Worm (Caenorhabditis elegans): ENCODE data around the gene zhp-4.

The zhp-4 gene

DNA sequence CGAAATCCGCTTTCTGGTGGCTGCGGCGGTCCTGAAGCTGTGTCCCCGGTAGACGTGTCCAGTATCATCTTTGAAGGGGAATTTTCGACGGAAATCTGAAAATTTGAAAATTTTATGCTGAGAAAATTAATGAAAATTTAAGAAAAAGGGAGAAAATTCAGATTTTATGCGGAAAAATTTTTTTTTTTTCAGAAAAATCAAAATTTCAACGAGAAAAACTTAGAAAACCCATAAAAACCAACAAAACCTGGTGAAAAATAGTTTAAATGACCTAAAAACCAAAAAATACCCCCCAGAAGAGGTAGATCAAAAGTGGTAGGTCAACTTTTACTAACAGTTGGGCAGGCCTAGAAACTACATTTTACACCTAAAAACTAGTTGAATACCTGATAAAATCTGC lies 31.9 kb upstream of the zhp-4 start, which contains the start of gene Y39B6A.10:
Gene Y39B6A.10 (minus strand): TSS at position 101 of the 400 bp plus-strand sequence.
- TF ChIP-seq drap-1 (GFP tag; optimal IDR thresholded peaks at IDR 0.05) (no peak), ceh-39 (tag; optimal IDR thresholded peaks at IDR 0.05) (no peak), nhr-237 (tag; optimal IDR thresholded peaks at IDR 0.05) (no peak), unc-39 (tag; optimal IDR thresholded peaks at IDR 0.05) (no peak), nhr-76 (tag; optimal IDR thresholded peaks at IDR 0.05) (no peak), zip-8 (tag; optimal IDR thresholded peaks at IDR 0.05) (no peak), ceh-83 (GFP tag; optimal IDR thresholded peaks at IDR 0.05) (no peak), elt-3 (tag; optimal IDR thresholded peaks at IDR 0.05) (no peak), ces-1 (GFP tag; optimal IDR thresholded peaks at IDR 0.05) (no peak), elt-1 (tag; optimal IDR thresholded peaks at IDR 0.05; ENCODE audit: borderline replicate concordance, insufficient read depth) (no peak), M03D4.4 (tag; optimal IDR thresholded peaks at IDR 0.05) (no peak), lsy-2 (tag; optimal IDR thresholded peaks at IDR 0.05) (no peak), pha-4 (tag; optimal IDR thresholded peaks at IDR 0.05) (no peak), blmp-1 (tag; optimal IDR thresholded peaks at IDR 0.05) (no peak), hlh-1 (tag; optimal IDR thresholded peaks at IDR 0.05) (no peak), ham-2 (GFP tag; optimal IDR thresholded peaks at IDR 0.05) (no peak), nhr-28 (tag; optimal IDR thresholded peaks at IDR 0.05) (no peak), ceh-43 (GFP tag; optimal IDR thresholded peaks at IDR 0.05) (no peak), unc-120 (tag; optimal IDR thresholded peaks at IDR 0.05; ENCODE audit: poor library complexity, severe bottlenecking) (no peak)

DNA sequence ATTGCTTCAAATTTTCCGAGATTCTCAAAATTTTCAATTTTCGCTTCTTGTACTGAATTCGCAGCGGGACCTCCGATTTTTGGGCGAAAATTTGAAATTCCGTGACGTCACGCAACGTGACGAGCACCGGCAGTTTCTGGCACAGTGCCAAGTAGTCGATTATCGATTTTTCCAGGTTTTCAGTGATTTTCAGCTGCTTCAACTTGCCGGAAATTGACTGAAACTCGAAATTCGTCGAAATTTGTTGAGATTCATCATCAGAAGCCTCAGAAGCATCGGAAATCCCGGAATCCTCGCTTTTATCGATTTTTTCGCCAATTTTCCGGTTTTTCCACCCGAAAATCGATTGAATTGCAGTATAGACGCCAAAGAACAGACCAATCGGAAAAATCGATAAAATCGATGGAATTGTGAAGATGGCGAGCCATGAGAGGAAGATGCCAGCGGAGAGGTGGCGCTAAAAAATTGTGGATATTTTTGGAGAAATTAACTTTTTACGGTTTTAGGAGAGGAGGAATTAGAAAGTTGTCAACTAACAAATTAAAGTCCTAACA lies 30.3 kb upstream of the zhp-4 start:
- TF ChIP-seq elt-3 (tag; optimal IDR thresholded peaks at IDR 0.05) (no peak), flh-1 (GFP tag; optimal IDR thresholded peaks at IDR 0.05) (no peak), ceh-83 (GFP tag; optimal IDR thresholded peaks at IDR 0.05) (no peak), tbx-8 (GFP tag; optimal IDR thresholded peaks at IDR 0.05) (no peak), ham-2 (GFP tag; optimal IDR thresholded peaks at IDR 0.05) (no peak), nhr-237 (tag; optimal IDR thresholded peaks at IDR 0.05) (no peak), nhr-2 (tag; optimal IDR thresholded peaks at IDR 0.05) (no peak), nhr-12 (tag; optimal IDR thresholded peaks at IDR 0.05) (no peak), hlh-1 (tag; optimal IDR thresholded peaks at IDR 0.05) (no peak), unc-39 (tag; optimal IDR thresholded peaks at IDR 0.05) (no peak)

DNA sequence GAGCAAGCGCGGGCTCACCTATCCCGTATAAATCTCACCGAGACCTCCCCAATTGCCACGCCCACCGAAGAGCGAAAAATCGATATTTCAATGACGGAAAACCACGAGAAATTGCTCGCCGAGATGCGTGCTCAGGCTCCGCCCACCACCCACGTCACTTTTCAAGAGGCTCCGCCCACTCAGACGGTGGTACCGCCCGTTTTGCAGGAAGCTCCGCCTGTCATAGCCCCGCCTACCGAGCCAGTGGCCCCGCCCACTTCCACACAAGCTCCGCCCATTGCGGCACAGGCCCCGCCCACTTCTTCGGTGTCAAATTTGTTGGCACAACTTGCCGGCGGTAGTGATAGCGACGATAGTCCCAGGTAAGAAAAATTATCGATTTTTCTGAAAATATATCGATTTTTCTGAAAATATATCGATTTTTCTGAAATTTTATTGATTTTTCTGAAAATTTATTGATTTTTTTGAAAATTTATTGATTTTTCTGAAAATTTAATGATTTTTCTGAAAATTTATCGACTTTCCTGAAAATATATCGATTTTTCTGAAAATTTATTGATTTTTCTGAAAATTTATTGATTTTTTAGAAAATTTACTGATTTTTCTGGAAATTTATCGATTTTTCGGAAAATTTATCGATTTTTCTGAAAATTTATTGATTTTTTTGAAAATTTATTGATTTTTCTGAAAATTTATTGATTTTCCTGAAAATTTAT lies 28.1 kb upstream of the zhp-4 start:
- no peak for TF ChIP-seq M03D4.4 (tag; optimal IDR thresholded peaks at IDR 0.05)
- TF ChIP-seq unc-39 (tag; optimal IDR thresholded peaks at IDR 0.05): no peak
- TF ChIP-seq lsy-2 (tag; optimal IDR thresholded peaks at IDR 0.05): no peak
- no peak for TF ChIP-seq unc-120 (tag; optimal IDR thresholded peaks at IDR 0.05; ENCODE audit: poor library complexity, severe bottlenecking)
- no peak for TF ChIP-seq mls-2 (tag; optimal IDR thresholded peaks at IDR 0.05)
- TF ChIP-seq pha-4 (tag; optimal IDR thresholded peaks at IDR 0.05): no peak
- TF ChIP-seq lin-13 (tag; optimal IDR thresholded peaks at IDR 0.05): no peak
- no peak for TF ChIP-seq ceh-83 (GFP tag; optimal IDR thresholded peaks at IDR 0.05)
- no peak for TF ChIP-seq flh-1 (GFP tag; optimal IDR thresholded peaks at IDR 0.05)
- no peak for TF ChIP-seq cnd-1 (tag; optimal IDR thresholded peaks at IDR 0.05)

DNA sequence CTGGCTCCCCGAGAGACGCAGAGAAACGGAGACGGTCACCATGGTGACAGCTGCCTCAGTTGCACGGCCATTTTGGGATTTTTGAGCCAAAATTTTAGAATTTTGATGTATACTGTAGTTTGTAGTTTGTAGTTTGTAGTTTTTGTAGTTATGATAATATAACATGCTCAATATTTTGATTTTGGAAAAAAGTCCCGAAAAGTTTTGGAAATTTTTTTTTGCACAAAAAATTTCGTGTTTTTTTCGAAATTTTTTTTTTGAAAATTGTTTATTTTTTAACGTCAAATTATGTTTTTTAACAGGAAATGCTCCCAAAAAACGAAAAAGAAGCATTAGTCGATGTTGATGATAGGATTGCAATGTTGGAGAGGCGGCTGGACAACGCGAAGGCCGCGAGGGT lies 25.6 kb upstream of the zhp-4 start, which contains the start of gene dyf-17:
Gene dyf-17 (plus strand): TSS at position 301 of the 400 bp plus-strand sequence.
- TF ChIP-seq ztf-11 (tag; optimal IDR thresholded peaks at IDR 0.05) (no peak), lin-32 (GFP tag; optimal IDR thresholded peaks at IDR 0.05) (peak; percentile 15)

DNA sequence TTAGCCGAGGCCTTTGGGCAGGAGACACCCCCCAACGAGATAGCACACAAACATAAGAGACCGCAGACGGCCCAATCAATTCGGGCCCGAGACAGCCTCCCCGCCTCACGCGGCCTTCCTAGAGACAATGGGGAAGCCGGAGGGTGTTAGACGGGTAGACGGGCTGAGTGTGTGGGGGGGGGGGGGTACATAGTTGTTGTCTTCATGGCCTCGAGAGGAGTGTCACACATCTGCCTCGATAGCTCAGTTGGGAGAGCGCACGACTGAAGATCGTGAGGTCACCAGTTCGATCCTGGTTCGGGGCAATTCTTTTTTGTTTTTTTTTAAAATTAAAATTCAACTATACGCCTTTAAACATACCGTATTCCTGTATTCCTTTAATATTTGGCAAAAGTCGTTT lies 24.2 kb upstream of the zhp-4 start:
- peak; percentile 92 for TF ChIP-seq mls-2 (tag; optimal IDR thresholded peaks at IDR 0.05)
- peak; percentile 69 for TF ChIP-seq lin-32 (GFP tag; optimal IDR thresholded peaks at IDR 0.05)
- no peak for TF ChIP-seq snpc-4 (tag; optimal IDR thresholded peaks at IDR 0.05)
- TF ChIP-seq ham-2 (GFP tag; optimal IDR thresholded peaks at IDR 0.05): peak; percentile 79
- peak; percentile 62 for TF ChIP-seq tbx-8 (GFP tag; optimal IDR thresholded peaks at IDR 0.05)
- no peak for TF ChIP-seq nhr-28 (tag; optimal IDR thresholded peaks at IDR 0.05)
- TF ChIP-seq bed-3 (GFP tag; optimal IDR thresholded peaks at IDR 0.05): peak; percentile 59
- no peak for TF ChIP-seq mep-1 (tag; optimal IDR thresholded peaks at IDR 0.05)
- TF ChIP-seq blmp-1 (tag; optimal IDR thresholded peaks at IDR 0.05): peak; percentile 5
- TF ChIP-seq ztf-11 (tag; optimal IDR thresholded peaks at IDR 0.05): no peak
- no peak for TF ChIP-seq zip-8 (tag; optimal IDR thresholded peaks at IDR 0.05)
- no peak for TF ChIP-seq mab-5 (tag; optimal IDR thresholded peaks at IDR 0.05)
- TF ChIP-seq cnd-1 (tag; optimal IDR thresholded peaks at IDR 0.05): peak; percentile 90
- peak; percentile 98 for TF ChIP-seq drap-1 (GFP tag; optimal IDR thresholded peaks at IDR 0.05)
- TF ChIP-seq M03D4.4 (tag; optimal IDR thresholded peaks at IDR 0.05): peak; percentile 88
- TF ChIP-seq lin-13 (tag; optimal IDR thresholded peaks at IDR 0.05): peak; percentile 61
- TF ChIP-seq sem-2 (GFP tag; optimal IDR thresholded peaks at IDR 0.05): peak; percentile 75
- no peak for TF ChIP-seq pha-4 (tag; optimal IDR thresholded peaks at IDR 0.05)
- peak; percentile 73 for TF ChIP-seq unc-120 (tag; optimal IDR thresholded peaks at IDR 0.05; ENCODE audit: poor library complexity, severe bottlenecking)
- no peak for TF ChIP-seq unc-39 (tag; optimal IDR thresholded peaks at IDR 0.05)
- TF ChIP-seq nhr-76 (tag; optimal IDR thresholded peaks at IDR 0.05): no peak
- TF ChIP-seq ceh-83 (GFP tag; optimal IDR thresholded peaks at IDR 0.05): peak; percentile 92
- TF ChIP-seq nhr-12 (tag; optimal IDR thresholded peaks at IDR 0.05): no peak
- peak; percentile 19 for TF ChIP-seq lsy-2 (tag; optimal IDR thresholded peaks at IDR 0.05)
- peak; percentile 20 for TF ChIP-seq ces-1 (GFP tag; optimal IDR thresholded peaks at IDR 0.05)
- TF ChIP-seq nhr-237 (tag; optimal IDR thresholded peaks at IDR 0.05): peak; percentile 13
- peak; percentile 52 for TF ChIP-seq flh-1 (GFP tag; optimal IDR thresholded peaks at IDR 0.05)
- TF ChIP-seq hlh-1 (tag; optimal IDR thresholded peaks at IDR 0.05): peak; percentile 5
- no peak for TF ChIP-seq nhr-2 (tag; optimal IDR thresholded peaks at IDR 0.05)
- TF ChIP-seq ceh-39 (tag; optimal IDR thresholded peaks at IDR 0.05): no peak
- peak; percentile 89 for TF ChIP-seq sptf-1 (tag; optimal IDR thresholded peaks at IDR 0.05)
- TF ChIP-seq elt-1 (tag; optimal IDR thresholded peaks at IDR 0.05; ENCODE audit: borderline replicate concordance, insufficient read depth): no peak
- peak; percentile 79 for TF ChIP-seq ceh-43 (GFP tag; optimal IDR thresholded peaks at IDR 0.05)
- no peak for TF ChIP-seq elt-3 (tag; optimal IDR thresholded peaks at IDR 0.05)

Measured in whole organism, mixed stage, embryonic.